Fruit fly (Drosophila melanogaster) whole organism, wandering third instar larva: Measurements from ENCODE around the gene CG32085.

ENCODE experiments used
- Abd-B ChIP-seq: fragments of >200 bp; optimal IDR thresholded peaks from 2 replicates; lab custom pipeline; 2017; ENCODE audit warnings: missing biosample characterization, missing genetic modification characterization
- CG32264 ChIP-seq: fragments of 200-800 bp; sonication (Bioruptor generic); optimal IDR thresholded peaks from 2 replicates; lab custom pipeline; 2016; ENCODE audit warnings: missing biosample characterization, missing genetic modification characterization
- CG9705 ChIP-seq: fragments of 200-800 bp; sonication (Bioruptor generic); optimal IDR thresholded peaks from 2 replicates; lab custom pipeline; 2018; ENCODE audit warnings: missing biosample characterization, mild to moderate bottlenecking, missing genetic modification characterization
- CrebA ChIP-seq: fragments of 200-800 bp; sonication (Bioruptor generic); optimal IDR thresholded peaks from 2 replicates; lab custom pipeline; 2016; ENCODE audit warnings: missing biosample characterization, mild to moderate bottlenecking, missing genetic modification characterization, borderline replicate concordance
- Dfd ChIP-seq: fragments of >200 bp; optimal IDR thresholded peaks from 2 replicates; lab custom pipeline; 2017; ENCODE audit warnings: missing biosample characterization, missing genetic modification characterization
- Dif ChIP-seq: fragments of 200-275, 200-300 bp; sonication (Bioruptor generic); optimal IDR thresholded peaks from 2 replicates; lab custom pipeline; 2018; ENCODE audit warnings: missing biosample characterization, missing genetic modification characterization; ENCODE audit not compliant: partially characterized antibody
- GATAd ChIP-seq: sonication (Bioruptor generic); optimal IDR thresholded peaks from 2 replicates; lab custom pipeline; 2016; ENCODE audit warnings: missing biosample characterization, missing genetic modification characterization
- HLH106 ChIP-seq: fragments of 200-800 bp; optimal IDR thresholded peaks from 3 replicates; lab custom pipeline; 2019; ENCODE audit warnings: missing biosample characterization, mild to moderate bottlenecking, missing genetic modification characterization, moderate library complexity
- Hnf4 ChIP-seq: fragments of 200-800 bp; sonication (Bioruptor generic); optimal IDR thresholded peaks from 2 replicates; lab custom pipeline; 2016; ENCODE audit warnings: missing biosample characterization, mild to moderate bottlenecking, missing genetic modification characterization
- Hr78 ChIP-seq: fragments of >200 bp; optimal IDR thresholded peaks from 2 replicates; lab custom pipeline; 2017; ENCODE audit warnings: missing biosample characterization, missing genetic modification characterization
- Hr83 ChIP-seq: fragments of 200-300 bp; sonication (Bioruptor generic); optimal IDR thresholded peaks from 2 replicates; lab custom pipeline; 2016; ENCODE audit warnings: missing biosample characterization, mild to moderate bottlenecking, missing genetic modification characterization, moderate library complexity; ENCODE audit not compliant: poor library complexity, severe bottlenecking
- Jra ChIP-seq: sonication (Bioruptor generic); optimal IDR thresholded peaks from 2 replicates; lab custom pipeline; 2016; ENCODE audit warnings: missing biosample characterization, missing genetic modification characterization
- Mio ChIP-seq: sonication (Bioruptor generic); optimal IDR thresholded peaks from 2 replicates; lab custom pipeline; 2016; ENCODE audit warnings: missing biosample characterization, missing genetic modification characterization
- Myc ChIP-seq: fragments of >200 bp; optimal IDR thresholded peaks from 2 replicates; lab custom pipeline; 2017
- N ChIP-seq: fragments of >200 bp; optimal IDR thresholded peaks from 2 replicates; lab custom pipeline; 2018; ENCODE audit warnings: missing biosample characterization, missing external identifiers, missing genetic modification characterization
- OdsH ChIP-seq: fragments of 200-800 bp; sonication (Bioruptor generic); optimal IDR thresholded peaks from 2 replicates; lab custom pipeline; 2016; ENCODE audit warnings: missing biosample characterization, mild to moderate bottlenecking, missing genetic modification characterization
- Rel ChIP-seq, 2 experiments: fragments of 200-800 bp; sonication (Bioruptor generic) in 1 of 2; optimal IDR thresholded peaks; 2 replicates in 1 of 2; 3 replicates in 1 of 2; lab custom pipeline; 2016 to 2019; ENCODE audit warnings: mild to moderate bottlenecking in 2 of 2, missing biosample characterization in 2 of 2, missing genetic modification characterization in 2 of 2, moderate library complexity in 1 of 2
- Sp1 ChIP-seq: fragments of 200-800 bp; sonication (Bioruptor generic); optimal IDR thresholded peaks from 3 replicates; lab custom pipeline; 2019; ENCODE audit warnings: missing biosample characterization, mild to moderate bottlenecking, missing genetic modification characterization, moderate library complexity
- Vsx2 ChIP-seq: fragments of 200-300, 225-300 bp; sonication (Bioruptor generic); optimal IDR thresholded peaks from 2 replicates; lab custom pipeline; 2018; ENCODE audit warnings: missing biosample characterization, missing genetic modification characterization; ENCODE audit not compliant: partially characterized antibody
- br ChIP-seq: fragments of 200-800 bp; sonication (Bioruptor generic); optimal IDR thresholded peaks from 2 replicates; lab custom pipeline; 2016; ENCODE audit warnings: missing biosample characterization, missing genetic modification characterization
- brk ChIP-seq: fragments of 200-800 bp; sonication (Bioruptor generic); optimal IDR thresholded peaks from 2 replicates; lab custom pipeline; 2016; ENCODE audit warnings: missing biosample characterization, mild to moderate bottlenecking, missing genetic modification characterization
- dl ChIP-seq, 2 experiments: fragments of 175-275, 200-275 bp in 1 of 2; fragments of 200-275 bp in 1 of 2; sonication (Bioruptor generic); optimal IDR thresholded peaks; lab custom pipeline; 2018; ENCODE audit warnings: mild to moderate bottlenecking in 2 of 2, missing biosample characterization in 2 of 2, missing genetic modification characterization in 2 of 2, moderate library complexity in 2 of 2; ENCODE audit not compliant: partially characterized antibody in 2 of 2, insufficient read depth in 1 of 2
- dmrt93B ChIP-seq: fragments of 200-800 bp; sonication (Bioruptor generic); optimal IDR thresholded peaks from 2 replicates; lab custom pipeline; 2018; ENCODE audit warnings: missing biosample characterization, mild to moderate bottlenecking, missing genetic modification characterization
- dsf ChIP-seq: sonication (Bioruptor generic); optimal IDR thresholded peaks from 2 replicates; lab custom pipeline; 2016; ENCODE audit warnings: missing biosample characterization, missing genetic modification characterization, borderline replicate concordance
- ey ChIP-seq: fragments of 200-800 bp; sonication (Bioruptor generic); optimal IDR thresholded peaks from 2 replicates; lab custom pipeline; 2016; ENCODE audit warnings: missing biosample characterization, missing genetic modification characterization
- foxo ChIP-seq, 2 experiments: fragments of 200-800 bp; sonication (Bioruptor generic); optimal IDR thresholded peaks; 2 replicates in 1 of 2; 3 replicates in 1 of 2; lab custom pipeline; 2016 to 2017; ENCODE audit warnings: missing biosample characterization in 2 of 2, missing genetic modification characterization in 2 of 2
- fru ChIP-seq: fragments of 200-800 bp; sonication (Bioruptor generic); optimal IDR thresholded peaks from 3 replicates; lab custom pipeline; 2016; ENCODE audit warnings: missing biosample characterization, mild to moderate bottlenecking, missing genetic modification characterization
- h ChIP-seq: fragments of 200-800 bp; sonication (Bioruptor generic); optimal IDR thresholded peaks from 3 replicates; lab custom pipeline; 2016; ENCODE audit warnings: missing biosample characterization, mild to moderate bottlenecking, missing genetic modification characterization
- jim ChIP-seq: fragments of 175-275, 200-325 bp; sonication (Bioruptor generic); optimal IDR thresholded peaks from 2 replicates; lab custom pipeline; 2016; ENCODE audit warnings: missing biosample characterization, mild to moderate bottlenecking, missing genetic modification characterization
- lola ChIP-seq: fragments of >200 bp; optimal IDR thresholded peaks from 2 replicates; lab custom pipeline; 2017; ENCODE audit warnings: missing biosample characterization, missing genetic modification characterization
- pan ChIP-seq: fragments of >200 bp; optimal IDR thresholded peaks from 2 replicates; lab custom pipeline; 2017
- psq ChIP-seq: fragments of 200-800 bp; sonication (Bioruptor generic); optimal IDR thresholded peaks from 3 replicates; lab custom pipeline; 2017; ENCODE audit warnings: missing biosample characterization, mild to moderate bottlenecking, missing genetic modification characterization, moderate library complexity
- rgr ChIP-seq: fragments of 200-800 bp; sonication (Bioruptor generic); optimal IDR thresholded peaks from 3 replicates; lab custom pipeline; 2016; ENCODE audit warnings: missing biosample characterization, mild to moderate bottlenecking, missing genetic modification characterization
- sage ChIP-seq: fragments of 200-800 bp; sonication (Bioruptor generic); optimal IDR thresholded peaks from 2 replicates; lab custom pipeline; 2016; ENCODE audit warnings: missing biosample characterization, mild to moderate bottlenecking, missing genetic modification characterization
- sv ChIP-seq: fragments of 200-800 bp; sonication (Bioruptor generic); optimal IDR thresholded peaks from 3 replicates; lab custom pipeline; 2016; ENCODE audit warnings: missing biosample characterization, missing genetic modification characterization
- tai ChIP-seq: sonication (Bioruptor generic); optimal IDR thresholded peaks from 2 replicates; lab custom pipeline; 2016; ENCODE audit warnings: missing biosample characterization, missing genetic modification characterization
- usp ChIP-seq: fragments of >200 bp; optimal IDR thresholded peaks from 2 replicates; lab custom pipeline; 2017; ENCODE audit warnings: missing biosample characterization, missing genetic modification characterization
- woc ChIP-seq: sonication (Bioruptor generic); optimal IDR thresholded peaks from 2 replicates; lab custom pipeline; 2016; ENCODE audit warnings: missing biosample characterization, mild to moderate bottlenecking, missing genetic modification characterization

Gene CG32085

DNA sequence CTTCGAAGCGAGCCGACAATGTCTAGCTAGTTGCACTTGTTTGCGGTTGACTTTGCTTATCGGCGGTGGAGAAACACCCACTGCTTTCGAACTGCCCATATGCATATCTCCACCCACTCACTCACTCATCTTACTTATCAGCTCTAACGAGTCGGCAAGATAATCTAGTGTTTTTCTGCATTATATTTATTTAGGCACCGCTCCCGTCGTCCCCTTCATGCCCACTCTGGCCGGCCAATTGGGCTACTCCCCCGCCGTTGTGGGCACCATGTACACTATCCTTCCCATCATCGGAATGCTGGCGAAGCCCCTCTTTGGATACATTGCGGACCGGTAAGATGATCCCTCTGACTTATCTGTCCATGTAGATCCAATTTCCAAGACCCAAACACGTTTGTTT lies 5.7 kb upstream of the CG32085 start:
- TF ChIP-seq tai (no peak), Vsx2 (GFP tag; lab: Kevin White, UChicago) (no peak), Hnf4 (no peak), lola (no peak), ey (no peak), Hr83 (GFP tag; lab: Kevin White, UChicago) (no peak)

DNA sequence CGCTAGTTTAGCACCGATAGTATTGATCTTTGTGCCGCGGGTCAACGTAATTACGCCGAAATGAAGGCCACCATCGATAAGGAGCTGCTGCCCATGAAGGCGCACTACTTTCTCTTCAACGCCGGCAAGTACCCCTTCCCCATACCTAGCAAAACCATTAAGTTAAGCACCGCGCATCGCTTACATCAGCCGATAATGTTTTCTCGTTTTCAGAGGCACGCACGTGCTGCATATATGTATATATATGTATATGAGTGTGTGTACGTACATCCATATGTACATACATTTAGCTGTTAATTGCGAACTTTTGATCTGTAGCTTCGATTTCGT lies 4.3 kb upstream of the CG32085 start:
- no peak for TF ChIP-seq Hr78 (GFP tag; lab: Kevin White, UChicago)
- TF ChIP-seq tai: no peak
- TF ChIP-seq woc (GFP tag; lab: Kevin White, UChicago): no peak
- TF ChIP-seq, all 38 proteins: peak for 0

DNA sequence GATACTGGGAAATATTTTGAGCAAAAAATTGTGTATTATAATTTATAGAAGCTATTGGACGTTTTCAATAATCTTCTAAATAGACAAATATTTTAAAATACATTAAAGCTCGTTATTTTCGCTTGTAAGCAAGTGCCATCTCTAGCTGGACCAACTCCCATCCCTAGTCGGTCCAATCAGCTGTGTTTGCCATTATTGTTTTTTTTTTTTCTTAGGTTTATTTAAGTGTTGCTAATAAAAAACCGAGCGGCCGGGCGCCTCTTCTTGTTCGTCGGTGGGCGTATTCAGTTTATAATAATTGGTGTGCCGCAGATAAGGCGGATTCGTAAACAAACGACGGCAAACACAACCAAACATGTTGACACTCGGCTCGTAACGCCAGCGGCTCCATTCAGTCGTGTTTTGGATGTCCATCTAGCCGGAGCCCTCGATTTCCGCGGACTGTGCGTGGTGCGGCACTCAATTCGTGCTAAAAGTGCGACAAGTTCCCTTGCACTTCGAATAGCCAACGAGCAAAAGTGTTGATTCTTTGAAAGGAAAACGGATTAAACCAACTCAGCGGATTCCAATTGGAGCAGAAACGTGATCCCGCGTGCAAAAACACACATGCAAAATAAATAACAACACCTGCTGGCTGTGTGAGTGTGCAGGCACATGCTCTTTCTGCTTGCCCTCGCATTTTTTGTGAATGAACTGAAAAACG lies 3.8 kb upstream of the CG32085 start, which contains the start of gene Sugb:
Gene Sugb, plus strand, starts transcription at position 162 of the 703 bp plus-strand sequence.
- TF ChIP-seq foxo (GFP tag; optimal IDR thresholded peaks at IDR 0.05; lab: Kevin White, UChicago) (peak; percentile 69 to 81), dsf (GFP tag; lab: Kevin White, UChicago) (peak; percentile 40), Abd-B (no peak), fru (GFP tag; lab: Kevin White, UChicago) (peak; percentile 71), Dfd (GFP tag; lab: Kevin White, UChicago) (no peak), tai (no peak), N (GFP tag; lab: Kevin White, UChicago) (no peak), sv (peak; percentile 74), ey (peak; percentile 64), brk (GFP tag; lab: Kevin White, UChicago) (peak; percentile 70), dmrt93B (no peak), Mio (GFP tag; lab: Kevin White, UChicago) (no peak), br (GFP tag; lab: Kevin White, UChicago) (peak; percentile 75), rgr (GFP tag; lab: Kevin White, UChicago) (peak; percentile 76), Sp1 (peak; percentile 77), GATAd (peak; percentile 32), Hr78 (GFP tag; lab: Kevin White, UChicago) (no peak), h (GFP tag; lab: Kevin White, UChicago) (peak; percentile 79), Dif (GFP tag; lab: Kevin White, UChicago) (no peak), Jra (GFP tag; lab: Kevin White, UChicago) (peak; percentile 62), sage (GFP tag; lab: Kevin White, UChicago) (peak; percentile 76), OdsH (GFP tag; lab: Kevin White, UChicago) (peak; percentile 77), Rel (GFP tag; optimal IDR thresholded peaks at IDR 0.05; lab: Kevin White, UChicago) (no peak), Rel (tag; optimal IDR thresholded peaks at IDR 0.05; lab: Kevin White, UChicago) (peak; percentile 62), usp (no peak), lola (no peak), CrebA (no peak), dl (GFP tag; optimal IDR thresholded peaks at IDR 0.05; lab: Kevin White, UChicago; ENCODE audit: insufficient read depth in 1 of 2, partially characterized antibody in 2 of 2) (no peak), HLH106 (tag; lab: Kevin White, UChicago) (peak; percentile 56), woc (GFP tag; lab: Kevin White, UChicago) (peak; percentile 67), CG32264 (GFP tag; lab: Kevin White, UChicago) (peak; percentile 69), jim (GFP tag; lab: Kevin White, UChicago) (no peak), psq (peak; percentile 45), pan (lab: Kevin White, UChicago) (no peak), Vsx2 (GFP tag; lab: Kevin White, UChicago) (no peak), Myc (no peak), CG9705 (peak; percentile 3), Hnf4 (no peak), Hr83 (GFP tag; lab: Kevin White, UChicago) (peak; percentile 19)
- TF ChIP-seq, all 38 proteins: peak for 21
